Fruit fly (Drosophila melanogaster): ENCODE results near the gene hbt.

DNA sequence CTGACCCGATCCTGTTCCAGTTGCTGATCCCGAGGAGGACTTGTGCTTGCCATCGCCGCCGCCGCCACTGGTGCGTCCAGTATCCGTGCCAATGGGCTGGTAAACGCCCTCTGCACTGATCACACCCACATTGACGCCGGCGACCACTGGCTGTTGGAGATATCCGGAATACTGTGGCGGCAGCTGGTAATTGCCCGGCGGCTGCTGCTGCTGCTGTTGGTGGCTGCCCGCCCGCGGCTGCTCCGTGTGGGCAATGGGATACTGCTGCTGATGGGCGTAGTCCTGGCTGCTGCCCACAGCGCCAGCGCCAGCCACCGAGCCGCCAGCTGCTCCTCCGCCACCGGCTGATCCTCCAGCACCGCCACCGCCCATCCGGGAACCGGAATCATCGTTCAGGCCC is 25.9 kb downstream of the hbt start:
- no peak for TF ChIP-seq kay (GFP tag; ENCODE audit: borderline replicate concordance)
- no peak for TF ChIP-seq CG12768 (GFP tag; optimal IDR thresholded peaks at IDR 0.05)
- no peak for TF ChIP-seq CG14711 (tag; optimal IDR thresholded peaks at IDR 0.05)
- TF ChIP-seq CG1620 (GFP tag; optimal IDR thresholded peaks at IDR 0.05): no peak
- no peak for TF ChIP-seq CG11617 (GFP tag; optimal IDR thresholded peaks at IDR 0.05)
- TF ChIP-seq Mnt (GFP tag; optimal IDR thresholded peaks at IDR 0.05): no peak
- no peak for TF ChIP-seq CG7101 (tag; optimal IDR thresholded peaks at IDR 0.05)
- no peak for TF ChIP-seq pad (GFP tag; optimal IDR thresholded peaks at IDR 0.05)
- TF ChIP-seq bab1 (GFP tag; optimal IDR thresholded peaks at IDR 0.05): no peak
- TF ChIP-seq Clk (GFP tag; optimal IDR thresholded peaks at IDR 0.05): no peak
- TF ChIP-seq tj (GFP tag; optimal IDR thresholded peaks at IDR 0.05): no peak
- TF ChIP-seq toe (GFP tag; optimal IDR thresholded peaks at IDR 0.05): no peak
- no peak for TF ChIP-seq cnc (optimal IDR thresholded peaks at IDR 0.05)
